Worm (Caenorhabditis elegans): Measurements from ENCODE around the gene pno-1.
"Not testable (repeated sequence)": the region's sequence is repeated elsewhere in the genome, so short reads cannot be mapped to it uniquely, and the experiment has no call there.

- TF ChIP-seq dao-5, W03F9.2, him-1 (tag; optimal IDR thresholded peaks at IDR 0.05): not testable (repeated sequence)
These were observed 23.9 kb downstream of the pno-1 start, which contains the start of gene Y53C12A.11 for ce11 chrII:9718631-9719252.
